Worm (Caenorhabditis elegans) whole organism, mixed stage, embryonic: ENCODE data around the gene kvs-2.

Source experiments
- ceh-83 ChIP-seq: fragments of 200-800 bp; sonication (Bioruptor generic); optimal IDR thresholded peaks from 2 replicates; lab custom pipeline; 2018; ENCODE audit warnings: mild to moderate bottlenecking, missing genetic modification characterization, missing compliant biosample characterization
- lin-13 ChIP-seq: fragments of 150-350 bp; optimal IDR thresholded peaks from 2 replicates; lab custom pipeline; 2014; ENCODE audit warnings: missing biosample characterization, missing genetic modification characterization
- lsy-2 ChIP-seq: fragments of 150-350 bp; optimal IDR thresholded peaks from 2 replicates; lab custom pipeline; 2014; ENCODE audit warnings: missing biosample characterization, missing genetic modification characterization
- mab-5 ChIP-seq: fragments of 150-350 bp; optimal IDR thresholded peaks from 2 replicates; lab custom pipeline; 2014; ENCODE audit warnings: missing biosample characterization, missing genetic modification characterization
- nhr-12 ChIP-seq: fragments of 150-350 bp; optimal IDR thresholded peaks from 2 replicates; lab custom pipeline; 2014; ENCODE audit warnings: missing biosample characterization, missing genetic modification characterization
- nhr-237 ChIP-seq: fragments of 150-350 bp; optimal IDR thresholded peaks from 2 replicates; lab custom pipeline; 2014; ENCODE audit warnings: missing biosample characterization, missing genetic modification characterization
- nhr-28 ChIP-seq: fragments of 150-350 bp; optimal IDR thresholded peaks from 2 replicates; lab custom pipeline; 2014; ENCODE audit warnings: missing biosample characterization, missing genetic modification characterization
- pha-4 ChIP-seq: fragments of 150-350 bp; optimal IDR thresholded peaks from 2 replicates; lab custom pipeline; 2018; ENCODE audit warnings: missing biosample characterization, missing genetic modification reagents, missing genetic modification characterization
- sem-2 ChIP-seq: fragments of 200-800 bp; sonication (Bioruptor generic); optimal IDR thresholded peaks from 2 replicates; lab custom pipeline; 2018; ENCODE audit warnings: mild to moderate bottlenecking, missing genetic modification characterization, missing compliant biosample characterization
- snpc-4 ChIP-seq: fragments of 150-350 bp; optimal IDR thresholded peaks from 2 replicates; lab custom pipeline; 2014; ENCODE audit warnings: missing biosample characterization, missing genetic modification characterization
- unc-62 ChIP-seq: fragments of 150-350 bp; optimal IDR thresholded peaks from 2 replicates; lab custom pipeline; 2014; ENCODE audit warnings: missing biosample characterization, missing genetic modification reagents, missing genetic modification characterization
- ztf-11 ChIP-seq: fragments of 150-350 bp; optimal IDR thresholded peaks from 2 replicates; lab custom pipeline; 2014; ENCODE audit warnings: missing biosample characterization, missing genetic modification characterization

DNA sequence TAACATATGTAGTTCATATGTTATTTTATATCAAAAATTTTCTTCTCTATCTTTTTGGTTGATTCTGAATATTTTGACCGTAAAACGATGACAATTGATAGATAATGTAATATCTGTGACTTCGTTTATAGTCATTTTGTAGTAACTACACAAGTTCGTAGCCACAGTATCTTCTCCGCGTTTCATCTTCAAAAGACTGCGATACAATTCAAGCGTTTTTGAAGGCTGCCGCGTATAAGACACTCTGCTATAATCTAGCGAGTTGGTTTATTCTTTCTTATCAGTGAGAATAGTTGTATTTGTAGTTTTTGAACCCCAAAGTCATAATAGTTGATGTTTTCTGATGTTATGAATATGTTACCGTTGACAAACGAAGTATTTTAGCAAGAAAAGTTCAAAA is 21.1 kb downstream of the kvs-2 start, which contains the start of gene ugt-34:
- TF ChIP-seq lin-13 (no peak), snpc-4 (tag; lab: Kevin White, UChicago) (no peak), unc-62 (GFP tag; lab: Kevin White, UChicago) (no peak), sem-2 (GFP tag; lab: Kevin White, UChicago) (no peak), ztf-11 (tag; lab: Kevin White, UChicago) (no peak), pha-4 (tag; lab: Kevin White, UChicago) (no peak), mab-5 (tag; lab: Kevin White, UChicago) (no peak), nhr-28 (tag; lab: Kevin White, UChicago) (no peak), lsy-2 (tag; lab: Kevin White, UChicago) (no peak), ceh-83 (GFP tag; lab: Kevin White, UChicago) (no peak), nhr-237 (tag; lab: Kevin White, UChicago) (no peak), nhr-12 (no peak)
